Worm (Caenorhabditis elegans) whole organism, early embryonic: ENCODE results near the gene C51E3.6.

Experiments used
- aly-1 ChIP-seq: sonication (generic microtip); optimal IDR thresholded peaks from 2 replicates; lab custom pipeline; 2016; ENCODE audit warnings: missing genetic modification characterization, missing compliant biosample characterization
- ama-1 ChIP-seq: fragments of 150-350 bp; optimal IDR thresholded peaks from 2 replicates; lab custom pipeline; 2014
- hmbx-1 ChIP-seq: sonication (generic microtip); optimal IDR thresholded peaks from 2 replicates; lab custom pipeline; 2016; ENCODE audit warnings: mild to moderate bottlenecking, missing genetic modification characterization, missing compliant biosample characterization

ce11 chrV:10212627-10213026 lies 46.4 kb upstream of the C51E3.6 start, which contains the start of gene hpo-40:
- no peak for TF ChIP-seq ama-1
- no peak for TF ChIP-seq hmbx-1 (tag; lab: Kevin White, UChicago)
- TF ChIP-seq aly-1 (tag; lab: Kevin White, UChicago), result no peak
